Worm (Caenorhabditis elegans): ENCODE results near the gene spk-1.

spk-1 gene

ce11 chrIII:9434999-9435398 is 21.4 kb upstream of the spk-1 start (continued):
- no peak for TF ChIP-seq pbrm-1 (GFP tag; IDR thresholded peaks at IDR 0.05)
- TF ChIP-seq repo-1 (tag; optimal IDR thresholded peaks at IDR 0.05): no peak
- no peak for TF ChIP-seq K12H6.12 (tag; optimal IDR thresholded peaks at IDR 0.05)
- TF ChIP-seq hrde-1 (tag; optimal IDR thresholded peaks at IDR 0.05; ENCODE audit: borderline replicate concordance): peak; percentile 46
- 0 out of 2 replicates have a peak, but pooled peaks have one; percentile 22 for TF ChIP-seq hsf-1 (GFP tag; IDR thresholded peaks at IDR 0.05)
- TF ChIP-seq T07F8.4 (tag; optimal IDR thresholded peaks at IDR 0.05): no peak
- no peak for TF ChIP-seq B0261.1 (tag; optimal IDR thresholded peaks at IDR 0.05)
- TF ChIP-seq hlh-12 (tag; optimal IDR thresholded peaks at IDR 0.05): no peak
- no peak for TF ChIP-seq ama-1 (optimal IDR thresholded peaks at IDR 0.05)
- no peak for TF ChIP-seq ama-1 (GFP tag; optimal IDR thresholded peaks at IDR 0.05)
- no peak for TF ChIP-seq ceh-58 (GFP tag; IDR thresholded peaks at IDR 0.05)
- peak; percentile 63; the same call in 1 of the 2 replicates for TF ChIP-seq madf-6 (GFP tag; IDR thresholded peaks at IDR 0.05)
- no peak for TF ChIP-seq ceh-91 (GFP tag; IDR thresholded peaks at IDR 0.05)
- TF ChIP-seq K11D2.4 (GFP tag; IDR thresholded peaks at IDR 0.05): no peak
- TF ChIP-seq zfh-2 (GFP tag; conservative IDR thresholded peaks at IDR 0.05): no peak
- peak; percentile 14 for TF ChIP-seq atf-7 (tag; optimal IDR thresholded peaks at IDR 0.05)
- no peak for TF ChIP-seq akir-1 (GFP tag; optimal IDR thresholded peaks at IDR 0.05)
- TF ChIP-seq sdz-38 (tag; optimal IDR thresholded peaks at IDR 0.05): no peak
- no peak for TF ChIP-seq T26A5.8 (tag; optimal IDR thresholded peaks at IDR 0.05)
- TF ChIP-seq ekl-4 (GFP tag; IDR thresholded peaks at IDR 0.05): no peak
- no peak for TF ChIP-seq ztf-25 (GFP tag; IDR thresholded peaks at IDR 0.05)
- TF ChIP-seq F10E7.11 (tag; optimal IDR thresholded peaks at IDR 0.05): no peak
- 0 out of 2 replicates have a peak, but pooled peaks have one; percentile 50 for TF ChIP-seq Y53G8AR.9 (GFP tag; conservative IDR thresholded peaks at IDR 0.05)
- TF ChIP-seq ccch-3 (GFP tag; optimal IDR thresholded peaks at IDR 0.05): no peak
- no peak for TF ChIP-seq Y53F4B.3 (GFP tag; IDR thresholded peaks at IDR 0.05)
- no peak for TF ChIP-seq madf-10 (tag; optimal IDR thresholded peaks at IDR 0.05)
- TF ChIP-seq hmg-1.2 (GFP tag; IDR thresholded peaks at IDR 0.05): no peak
- TF ChIP-seq hmg-20 (GFP tag; IDR thresholded peaks at IDR 0.05): no peak

ce11 chrIII:9439399-9439798 is 17.0 kb upstream of the spk-1 start, which contains the start of gene F54C8.1:
Gene F54C8.1, plus strand, starts transcription at chrIII:9439699.
- TF ChIP-seq ceh-27 (GFP tag; optimal IDR thresholded peaks at IDR 0.05) (no peak), athp-1 (tag; optimal IDR thresholded peaks at IDR 0.05) (no peak), snpc-1.3 (tag; optimal IDR thresholded peaks at IDR 0.05; ENCODE audit: insufficient read depth) (no peak), F55B11.4 (tag; optimal IDR thresholded peaks at IDR 0.05; ENCODE audit: borderline replicate concordance, insufficient read depth) (no peak), F49E8.2 (tag; optimal IDR thresholded peaks at IDR 0.05; ENCODE audit: insufficient read depth) (no peak), zfh-2 (GFP tag; conservative IDR thresholded peaks at IDR 0.05) (no peak), rpc-1 (optimal IDR thresholded peaks at IDR 0.05) (no peak), rpc-1 (tag; optimal IDR thresholded peaks at IDR 0.05) (no peak), ama-1 (optimal IDR thresholded peaks at IDR 0.05) (no peak), ama-1 (GFP tag; optimal IDR thresholded peaks at IDR 0.05) (no peak)

- TF ChIP-seq F37B4.10 (GFP tag; IDR thresholded peaks at IDR 0.05): 0 out of 2 replicates have a peak, but pooled peaks have one; percentile 56
- no peak for TF ChIP-seq let-607 (tag; optimal IDR thresholded peaks at IDR 0.05)
- TF ChIP-seq F33H1.4 (GFP tag; IDR thresholded peaks at IDR 0.05): 0 out of 2 replicates have a peak, but pooled peaks have one; percentile 13
- TF ChIP-seq chd-7 (tag; optimal IDR thresholded peaks at IDR 0.05): peak; percentile 1
- no peak for TF ChIP-seq sptf-2 (GFP tag; optimal IDR thresholded peaks at IDR 0.05)
- TF ChIP-seq Y79H2A.3 (GFP tag; conservative IDR thresholded peaks at IDR 0.05): no peak
- no peak for TF ChIP-seq bed-2 (GFP tag; IDR thresholded peaks at IDR 0.05)
- TF ChIP-seq F49E8.2 (tag; optimal IDR thresholded peaks at IDR 0.05; ENCODE audit: insufficient read depth): peak; percentile 19
- peak; percentile 35 for TF ChIP-seq madf-6 (GFP tag; IDR thresholded peaks at IDR 0.05)
- TF ChIP-seq lin-26 (GFP tag; IDR thresholded peaks at IDR 0.05): peak; percentile 37; the same call in 1 of the 2 replicates
- no peak for TF ChIP-seq nfya-1 (tag; optimal IDR thresholded peaks at IDR 0.05; ENCODE audit: borderline replicate concordance, insufficient read depth)
- TF ChIP-seq cebp-1 (GFP tag; IDR thresholded peaks at IDR 0.05): no peak
- TF ChIP-seq cebp-1 (tag; optimal IDR thresholded peaks at IDR 0.05): peak; percentile 28
- no peak for TF ChIP-seq K11D2.4 (GFP tag; IDR thresholded peaks at IDR 0.05)
- no peak for TF ChIP-seq F22D6.2 (tag; optimal IDR thresholded peaks at IDR 0.05)
- TF ChIP-seq Y56A3A.18 (GFP tag; IDR thresholded peaks at IDR 0.05): peak; percentile 76; the same call in 1 of the 2 replicates
Measured at ce11 chrIII:9441133-9441532, 15.3 kb upstream of the spk-1 start, which contains the start of gene emb-30. Gene emb-30, minus strand, starts transcription at chrIII:9441460.
